Fruit fly (Drosophila melanogaster) whole organism, prepupa: Measurements from ENCODE around the gene Jon25Bi.
A peak's percentile ranks its signal among the peaks of the same experiment; 100 is the strongest.

ENCODE experiments used
- CG10631 ChIP-seq: fragments of 200-800 bp; sonication (Bioruptor generic); optimal IDR thresholded peaks from 2 replicates; lab custom pipeline; 2016; ENCODE audit warnings: missing biosample characterization, missing genetic modification characterization
- CG15336 ChIP-seq: fragments of 200-800 bp; sonication (Bioruptor generic); IDR thresholded peaks from 2 replicates; pipeline ENCODE4 v1.3.6; 2022; ENCODE audit warnings: missing biosample characterization, missing genetic modification characterization
- CG1621 ChIP-seq: fragments of 200-800 bp; sonication (Bioruptor generic); optimal IDR thresholded peaks from 3 replicates; lab custom pipeline; 2018; ENCODE audit warnings: missing biosample characterization, mild to moderate bottlenecking, missing genetic modification characterization
- CG16779 ChIP-seq: fragments of 200-800 bp; sonication (Bioruptor generic); optimal IDR thresholded peaks from 3 replicates; lab custom pipeline; 2017; ENCODE audit warnings: missing biosample characterization, mild to moderate bottlenecking, missing genetic modification characterization
- CG32006 ChIP-seq: fragments of 200-800 bp; sonication (Bioruptor generic); optimal IDR thresholded peaks from 3 replicates; lab custom pipeline; 2017; ENCODE audit warnings: missing biosample characterization, mild to moderate bottlenecking, missing genetic modification characterization
- CG34406 ChIP-seq: fragments of 200-800 bp; sonication (Bioruptor generic); optimal IDR thresholded peaks from 3 replicates; lab custom pipeline; 2016; ENCODE audit warnings: missing biosample characterization, missing genetic modification characterization
- CG4318 ChIP-seq: fragments of 200-800 bp; sonication (Bioruptor generic); optimal IDR thresholded peaks from 3 replicates; lab custom pipeline; 2017; ENCODE audit warnings: missing biosample characterization, mild to moderate bottlenecking, missing genetic modification characterization
- CG6163 ChIP-seq: fragments of 200-800 bp; sonication (Bioruptor generic); IDR thresholded peaks from 3 replicates; pipeline ENCODE4 v1.3.6; 2022; ENCODE audit warnings: missing biosample characterization, missing genetic modification characterization
- CG6276 ChIP-seq: fragments of 200-800 bp; sonication (Bioruptor generic); optimal IDR thresholded peaks from 2 replicates; lab custom pipeline; 2017; ENCODE audit warnings: missing biosample characterization, mild to moderate bottlenecking, missing genetic modification characterization
- CG6854 ChIP-seq: fragments of 200-800 bp; sonication (Bioruptor generic); optimal IDR thresholded peaks from 2 replicates; lab custom pipeline; 2017; ENCODE audit warnings: missing biosample characterization, mild to moderate bottlenecking, missing genetic modification characterization
- CG8119 ChIP-seq: fragments of 200-800 bp; sonication (Bioruptor generic); IDR thresholded peaks from 3 replicates; pipeline ENCODE4 v1.3.6; 2022; ENCODE audit warnings: missing biosample characterization, missing genetic modification characterization
- CG8632 ChIP-seq: fragments of 200-800 bp; sonication (Bioruptor generic); optimal IDR thresholded peaks from 3 replicates; lab custom pipeline; 2016; ENCODE audit warnings: missing biosample characterization, missing genetic modification characterization
- Eip75B ChIP-seq: fragments of 200-800 bp; sonication (Bioruptor generic); optimal IDR thresholded peaks from 3 replicates; lab custom pipeline; 2016; ENCODE audit warnings: missing biosample characterization, missing genetic modification characterization
- Eip78C ChIP-seq: fragments of 200-800 bp; sonication (Bioruptor generic); peaks from one replicate; lab custom pipeline; 2016; ENCODE audit warnings: missing biosample characterization, missing genetic modification characterization
- Ets96B ChIP-seq: fragments of 200-800 bp; optimal IDR thresholded peaks from 2 replicates; lab custom pipeline; 2019; ENCODE audit warnings: missing biosample characterization, mild to moderate bottlenecking, missing genetic modification characterization, moderate library complexity
- Hr4 ChIP-seq: fragments of 200-800 bp; sonication (Bioruptor generic); optimal IDR thresholded peaks from 3 replicates; lab custom pipeline; 2016; ENCODE audit warnings: missing biosample characterization, missing genetic modification characterization
- Sox14 ChIP-seq: fragments of 200-800 bp; sonication (Bioruptor generic); optimal IDR thresholded peaks from 3 replicates; lab custom pipeline; 2016; ENCODE audit warnings: missing biosample characterization, missing genetic modification characterization
- Sox15 ChIP-seq: fragments of 200-800 bp; sonication (Bioruptor generic); optimal IDR thresholded peaks from 3 replicates; lab custom pipeline; 2016; ENCODE audit warnings: missing biosample characterization, missing genetic modification characterization
- acj6 ChIP-seq: fragments of 200-800 bp; sonication (Bioruptor generic); optimal IDR thresholded peaks from 3 replicates; lab custom pipeline; 2016; ENCODE audit warnings: missing biosample characterization, missing genetic modification characterization
- cyc ChIP-seq: fragments of 200-800 bp; sonication (Bioruptor generic); optimal IDR thresholded peaks from 3 replicates; lab custom pipeline; 2016; ENCODE audit warnings: missing biosample characterization, missing genetic modification characterization
- eg ChIP-seq: fragments of 200-800 bp; sonication (Bioruptor generic); IDR thresholded peaks from 3 replicates; pipeline ENCODE4 v1.3.6; 2022; ENCODE audit warnings: missing biosample characterization, missing genetic modification characterization
- esn ChIP-seq: fragments of 200-800 bp; sonication (Bioruptor generic); optimal IDR thresholded peaks from 2 replicates; lab custom pipeline; 2016; ENCODE audit warnings: missing biosample characterization, mild to moderate bottlenecking, missing genetic modification characterization, moderate library complexity
- fd59A ChIP-seq: fragments of 200-800 bp; sonication (Bioruptor generic); optimal IDR thresholded peaks from 2 replicates; lab custom pipeline; 2017; ENCODE audit warnings: missing biosample characterization, mild to moderate bottlenecking, missing genetic modification characterization, missing genetic modification reagents
- fkh ChIP-seq: fragments of 200-800 bp; sonication (Bioruptor generic); optimal IDR thresholded peaks from 3 replicates; lab custom pipeline; 2017; ENCODE audit warnings: missing biosample characterization, mild to moderate bottlenecking, missing genetic modification characterization, moderate library complexity
- lz ChIP-seq: fragments of 200-800 bp; sonication (Bioruptor generic); optimal IDR thresholded peaks from 3 replicates; lab custom pipeline; 2016; ENCODE audit warnings: missing biosample characterization, missing genetic modification characterization
- salr ChIP-seq, 2 experiments: fragments of 200-800 bp; sonication (Bioruptor generic); optimal IDR thresholded peaks; 3 replicates each; lab custom pipeline; 2016 to 2018; ENCODE audit warnings: missing biosample characterization in 2 of 2, missing genetic modification characterization in 2 of 2, mild to moderate bottlenecking in 1 of 2
- spab ChIP-seq: fragments of 200-800 bp; sonication (Bioruptor generic); optimal IDR thresholded peaks from 2 replicates; lab custom pipeline; 2017; ENCODE audit warnings: missing biosample characterization, mild to moderate bottlenecking, missing genetic modification characterization, missing genetic modification reagents
- ss ChIP-seq, 2 experiments: fragments of 200-800 bp; sonication (Bioruptor generic); optimal IDR thresholded peaks; 2 replicates in 1 of 2; 3 replicates in 1 of 2; lab custom pipeline; 2017 to 2018; ENCODE audit warnings: mild to moderate bottlenecking in 2 of 2, missing biosample characterization in 2 of 2, missing genetic modification characterization in 2 of 2, moderate library complexity in 1 of 2
- svp ChIP-seq: fragments of 200-800 bp; sonication (Bioruptor generic); peaks from one replicate; lab custom pipeline; 2016; ENCODE audit warnings: missing biosample characterization, missing genetic modification characterization
- topi ChIP-seq: fragments of 200-800 bp; sonication (Bioruptor generic); optimal IDR thresholded peaks from 3 replicates; lab custom pipeline; 2016; ENCODE audit warnings: missing biosample characterization, missing genetic modification characterization
- vri ChIP-seq: fragments of 200-800 bp; sonication (Bioruptor generic); optimal IDR thresholded peaks from 3 replicates; lab custom pipeline; 2016; ENCODE audit warnings: missing biosample characterization, mild to moderate bottlenecking, missing genetic modification characterization

The Jon25Bi gene

dm6 chr2L:4937060-4937459 is 17.9 kb downstream of the Jon25Bi start, which contains the start of gene Sgs1:
TSS of gene Sgs1 (plus strand) at chr2L:4937409.
- TF ChIP-seq CG1621 (tag; lab: Kevin White, UChicago) (no peak), vri (GFP tag; lab: Kevin White, UChicago) (peak; percentile 8)

dm6 chr2L:4936325-4936869 is 18.5 kb downstream of the Jon25Bi start, which contains the start of gene hoe2:
TSS of gene hoe2 (minus strand) at chr2L:4936450.
- no peak for TF ChIP-seq fd59A (GFP tag; lab: Kevin White, UChicago)
- TF ChIP-seq Sox15 (GFP tag; lab: Kevin White, UChicago) = no peak
- no peak for TF ChIP-seq CG10631 (GFP tag; lab: Kevin White, UChicago)

dm6 chr2L:4932284-4932683 is 22.7 kb downstream of the Jon25Bi start, which contains the start of gene hoe1:
TSS of gene hoe1 (minus strand) at chr2L:4932384.
- TF ChIP-seq CG8119 (GFP tag; lab: Robert Waterston, UW) (no peak), Eip78C (GFP tag; lab: Kevin White, UChicago) (no peak), svp (GFP tag; lab: Kevin White, UChicago) (no peak), vri (GFP tag; lab: Kevin White, UChicago) (no peak), fd59A (GFP tag; lab: Kevin White, UChicago) (no peak), CG6854 (GFP tag; lab: Kevin White, UChicago) (no peak), CG4318 (GFP tag; lab: Kevin White, UChicago) (no peak), fkh (no peak), ss (GFP tag; optimal IDR thresholded peaks at IDR 0.05; lab: Kevin White, UChicago) (no peak), Eip75B (no peak), lz (no peak), CG6163 (GFP tag; lab: Robert Waterston, UW) (no peak), esn (GFP tag; lab: Kevin White, UChicago) (no peak), Ets96B (no peak), Sox14 (no peak), spab (no peak), topi (GFP tag; lab: Kevin White, UChicago) (no peak), CG32006 (no peak)

- no peak for TF ChIP-seq CG6276
- no peak for TF ChIP-seq vri (GFP tag; lab: Kevin White, UChicago)
- TF ChIP-seq acj6 (GFP tag; lab: Kevin White, UChicago) = peak; percentile 9
- peak; percentile 56 for TF ChIP-seq Eip78C (GFP tag; lab: Kevin White, UChicago)
- peak; percentile 11 for TF ChIP-seq CG32006
- peak; percentile 61; the same call in 2 of the 3 replicates for TF ChIP-seq CG6163 (GFP tag; lab: Robert Waterston, UW)
- TF ChIP-seq eg = peak; percentile 77
- TF ChIP-seq salr (GFP tag; optimal IDR thresholded peaks at IDR 0.05; lab: Kevin White, UChicago) = no peak
- no peak for TF ChIP-seq CG34406 (GFP tag; lab: Kevin White, UChicago)
- peak; percentile 11 for TF ChIP-seq Hr4 (GFP tag; lab: Kevin White, UChicago)
- no peak for TF ChIP-seq cyc (GFP tag; lab: Kevin White, UChicago)
- peak; percentile 66; the same call in 1 of the 2 replicates for TF ChIP-seq CG15336 (GFP tag; lab: Robert Waterston, UW)
- peak; percentile 60; the same call in 2 of the 3 replicates for TF ChIP-seq CG8119 (GFP tag; lab: Robert Waterston, UW)
Observed at dm6 chr2L:4930541-4930940, 24.4 kb downstream of the Jon25Bi start.

- TF ChIP-seq eg = peak; percentile 42; the same call in 1 of the 3 replicates
- no peak for TF ChIP-seq CG8632 (GFP tag; lab: Kevin White, UChicago)
- peak; percentile 30 for TF ChIP-seq Eip78C (GFP tag; lab: Kevin White, UChicago)
- TF ChIP-seq CG16779 = peak; percentile 19
- no peak for TF ChIP-seq Hr4 (GFP tag; lab: Kevin White, UChicago)
- TF ChIP-seq CG6163 (GFP tag; lab: Robert Waterston, UW) = 0 out of 3 replicates have a peak, but pooled peaks have one; percentile 21
Observed at dm6 chr2L:4928340-4928739, 26.6 kb downstream of the Jon25Bi start.
